Fruit fly (Drosophila melanogaster) whole organism, wandering third instar larva: ENCODE data around the gene obe.

ENCODE experiments used
- Myc ChIP-seq: fragments of >200 bp; optimal IDR thresholded peaks from 2 replicates; lab custom pipeline; 2017
- pan ChIP-seq: fragments of >200 bp; optimal IDR thresholded peaks from 2 replicates; lab custom pipeline; 2017

DNA sequence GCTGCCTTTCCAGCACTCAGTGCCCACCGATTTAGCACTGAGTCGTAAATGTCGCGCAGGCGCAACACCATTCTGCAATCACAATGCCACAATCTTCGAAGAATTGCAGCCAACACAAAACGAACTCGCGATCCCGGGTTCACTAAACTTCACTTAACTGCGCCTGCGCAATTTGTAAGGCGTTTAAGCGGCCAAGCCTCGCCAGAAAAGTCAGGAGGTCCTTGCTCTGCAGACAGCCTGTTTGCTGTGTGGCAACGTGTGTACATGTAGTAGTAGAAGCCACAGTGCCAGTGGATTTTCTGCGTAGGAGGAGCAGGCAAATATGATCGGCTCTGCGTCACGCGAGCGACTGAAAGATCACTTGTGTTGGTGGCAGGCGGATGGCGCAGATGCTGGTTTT lies 22.7 kb upstream of the obe start:
- TF ChIP-seq Myc (lab: Kevin White, UChicago) (no peak), pan (lab: Kevin White, UChicago) (no peak)
